Worm (Caenorhabditis elegans): ENCODE data around the gene ifbp-1.

The ifbp-1 gene

ce11 chrV:13409089-13409488 lies 29.0 kb upstream of the ifbp-1 start (continued):
- peak; percentile 39 to 53 for TF ChIP-seq lsy-2 (tag; optimal IDR thresholded peaks at IDR 0.05)
- TF ChIP-seq swsn-7 (tag; optimal IDR thresholded peaks at IDR 0.05) = peak; percentile 44
- no peak for TF ChIP-seq alr-1 (tag; optimal IDR thresholded peaks at IDR 0.05; ENCODE audit: borderline replicate concordance)
- no peak for TF ChIP-seq unc-98 (GFP tag; IDR thresholded peaks at IDR 0.05)
- no peak for TF ChIP-seq hlh-17 (GFP tag; optimal IDR thresholded peaks at IDR 0.05; ENCODE audit: borderline replicate concordance)
- no peak for TF ChIP-seq ets-5 (GFP tag; IDR thresholded peaks at IDR 0.05)
- peak; percentile 61 for TF ChIP-seq nhr-20 (tag; optimal IDR thresholded peaks at IDR 0.05)
- peak; percentile 81 for TF ChIP-seq ceh-90 (tag; optimal IDR thresholded peaks at IDR 0.05)
- TF ChIP-seq isw-1 (GFP tag; IDR thresholded peaks at IDR 0.05) = no peak
- no peak for TF ChIP-seq mdl-1 (tag; optimal IDR thresholded peaks at IDR 0.05)
- no peak for TF ChIP-seq nhr-77 (tag; optimal IDR thresholded peaks at IDR 0.05)
- TF ChIP-seq nhr-11 (tag; optimal IDR thresholded peaks at IDR 0.05) = no peak
- TF ChIP-seq dsc-1 (tag; optimal IDR thresholded peaks at IDR 0.05) = peak; percentile 26
- no peak for TF ChIP-seq fos-1 (tag; optimal IDR thresholded peaks at IDR 0.05)
- TF ChIP-seq nhr-85 (tag) = peak; percentile 89
- TF ChIP-seq unc-130 (tag; optimal IDR thresholded peaks at IDR 0.05) = no peak
- no peak for TF ChIP-seq tlp-1 (tag; optimal IDR thresholded peaks at IDR 0.05)
- TF ChIP-seq zag-1 (tag; optimal IDR thresholded peaks at IDR 0.05) = no peak
- no peak for TF ChIP-seq F16B12.6 (tag; optimal IDR thresholded peaks at IDR 0.05)
- TF ChIP-seq efl-3 (GFP tag; optimal IDR thresholded peaks at IDR 0.05) = no peak
- TF ChIP-seq pqm-1 (tag; optimal IDR thresholded peaks at IDR 0.05) = no peak
- TF ChIP-seq nhr-90 (tag; optimal IDR thresholded peaks at IDR 0.05; ENCODE audit: poor library complexity) = peak; percentile 71
- peak; percentile 89 for TF ChIP-seq efl-1 (optimal IDR thresholded peaks at IDR 0.05)
- TF ChIP-seq efl-1 (GFP tag; optimal IDR thresholded peaks at IDR 0.05 in 1 of 2) = peak; percentile 89 to 99
- TF ChIP-seq unc-30 (tag; optimal IDR thresholded peaks at IDR 0.05) = no peak
- no peak for TF ChIP-seq ama-1 (optimal IDR thresholded peaks at IDR 0.05)
- no peak for TF ChIP-seq fkh-8 (tag; optimal IDR thresholded peaks at IDR 0.05)
- peak; percentile 71 for TF ChIP-seq irx-1 (tag; optimal IDR thresholded peaks at IDR 0.05)
- no peak for TF ChIP-seq zip-4 (GFP tag; optimal IDR thresholded peaks at IDR 0.05)
- TF ChIP-seq C16A3.4 (tag; optimal IDR thresholded peaks at IDR 0.05) = peak; percentile 6
- TF ChIP-seq lin-15B (tag; optimal IDR thresholded peaks at IDR 0.05) = no peak
- no peak for TF ChIP-seq mef-2 (tag; optimal IDR thresholded peaks at IDR 0.05)
- no peak for TF ChIP-seq sup-37 (GFP tag; optimal IDR thresholded peaks at IDR 0.05)
- TF ChIP-seq C34B4.2 (tag; optimal IDR thresholded peaks at IDR 0.05) = no peak
- TF ChIP-seq mab-9 (GFP tag; IDR thresholded peaks at IDR 0.05) = no peak
- peak; percentile 36 for TF ChIP-seq egl-13 (tag; optimal IDR thresholded peaks at IDR 0.05)
- no peak for TF ChIP-seq nhr-12 (tag; optimal IDR thresholded peaks at IDR 0.05)
- TF ChIP-seq lin-35 (GFP tag; optimal IDR thresholded peaks at IDR 0.05) = peak; percentile 82 to 91
- no peak for TF ChIP-seq elt-2 (tag; optimal IDR thresholded peaks at IDR 0.05)
- TF ChIP-seq aly-2 (tag; optimal IDR thresholded peaks at IDR 0.05) = no peak
- TF ChIP-seq dpl-1 (GFP tag; optimal IDR thresholded peaks at IDR 0.05) = peak; percentile 80 to 96 (median 88)
- TF ChIP-seq rnt-1 (tag; optimal IDR thresholded peaks at IDR 0.05) = peak; percentile 82
- no peak for TF ChIP-seq ces-1 (GFP tag; optimal IDR thresholded peaks at IDR 0.05)
- no peak for TF ChIP-seq C04F5.9 (tag; optimal IDR thresholded peaks at IDR 0.05)
- TF ChIP-seq unc-62 (GFP tag; optimal IDR thresholded peaks at IDR 0.05) = no peak
- TF ChIP-seq ceh-8 (GFP tag; optimal IDR thresholded peaks at IDR 0.05) = no peak
- no peak for TF ChIP-seq vab-15 (tag; optimal IDR thresholded peaks at IDR 0.05)
- TF ChIP-seq nhr-47 (tag; optimal IDR thresholded peaks at IDR 0.05) = peak; percentile 71
- TF ChIP-seq snu-23 (GFP tag; optimal IDR thresholded peaks at IDR 0.05) = peak; percentile 44
- TF ChIP-seq blmp-1 (tag; optimal IDR thresholded peaks at IDR 0.05) = peak; percentile 43
- no peak for TF ChIP-seq Y116A8C.19 (tag; optimal IDR thresholded peaks at IDR 0.05; ENCODE audit: borderline replicate concordance)
- TF ChIP-seq ztf-4 (tag; optimal IDR thresholded peaks at IDR 0.05) = no peak
